Fruit fly (Drosophila melanogaster): ENCODE data around the gene Ir75a.
A peak's percentile ranks its signal among the peaks of the same experiment; 100 is the strongest.

Ir75a gene

dm6 chr3L:17841085-17841606, 23.4 kb upstream of the Ir75a start, which contains the start of gene CG5577 (continued):
- TF ChIP-seq zfh2 (GFP tag; optimal IDR thresholded peaks at IDR 0.05) (peak; percentile 9), CG34376 (GFP tag; optimal IDR thresholded peaks at IDR 0.05) (peak; percentile 91), croc (GFP tag; conservative IDR thresholded peaks at IDR 0.05) (no peak), CG13894 (tag; optimal IDR thresholded peaks at IDR 0.05) (peak; percentile 53), CG1603 (tag; optimal IDR thresholded peaks at IDR 0.05) (peak; percentile 9), pros (GFP tag; optimal IDR thresholded peaks at IDR 0.05) (peak; percentile 38), D19A (tag; optimal IDR thresholded peaks at IDR 0.05) (peak; percentile 69), CG8924 (tag; optimal IDR thresholded peaks at IDR 0.05) (no peak), BtbVII (GFP tag; optimal IDR thresholded peaks at IDR 0.05) (peak; percentile 7), CG10543 (GFP tag; optimal IDR thresholded peaks at IDR 0.05) (peak; percentile 79), CG17361 (GFP tag; IDR thresholded peaks at IDR 0.05) (no peak), sna (GFP tag; IDR thresholded peaks at IDR 0.05; ENCODE audit: partially characterized antibody) (peak; percentile 78), Nf-YC (tag; optimal IDR thresholded peaks at IDR 0.05) (peak; percentile 90), Hr78 (GFP tag; optimal IDR thresholded peaks at IDR 0.05) (peak in 1 of 2 experiments; percentile 13), Hsf (GFP tag; optimal IDR thresholded peaks at IDR 0.05) (peak; percentile 7), CG17328 (GFP tag; IDR thresholded peaks at IDR 0.05) (no peak), CG17359 (tag; optimal IDR thresholded peaks at IDR 0.05) (no peak), inv (GFP tag; IDR thresholded peaks at IDR 0.05; ENCODE audit: partially characterized antibody) (peak; percentile 45; the same call in 1 of the 2 replicates), hbn (GFP tag; IDR thresholded peaks at IDR 0.05; ENCODE audit: partially characterized antibody) (peak; percentile 40; the same call in 1 of the 2 replicates), rib (GFP tag; IDR thresholded peaks at IDR 0.05) (peak; percentile 59; the same call in 1 of the 2 replicates), CG6854 (GFP tag; optimal IDR thresholded peaks at IDR 0.05) (no peak), CkIIα-i1 (GFP tag; IDR thresholded peaks at IDR 0.05) (no peak), MTF-1 (GFP tag; optimal IDR thresholded peaks at IDR 0.05; ENCODE audit: borderline replicate concordance) (no peak), Atf6 (GFP tag; IDR thresholded peaks at IDR 0.05) (peak; percentile 20; the same call in 1 of the 2 replicates), Rfx (GFP tag; IDR thresholded peaks at IDR 0.05) (peak; percentile 63), Scr (GFP tag; IDR thresholded peaks at IDR 0.05; ENCODE audit: partially characterized antibody) (peak; percentile 68), CG12391 (tag; optimal IDR thresholded peaks at IDR 0.05) (no peak), CG14014 (GFP tag; IDR thresholded peaks at IDR 0.05) (peak; percentile 32; the same call in 1 of the 2 replicates), CG18476 (GFP tag; optimal IDR thresholded peaks at IDR 0.05) (no peak), stwl (tag; optimal IDR thresholded peaks at IDR 0.05) (peak; percentile 8), Nf-YB (GFP tag; optimal IDR thresholded peaks at IDR 0.05) (peak; percentile 87), ac (GFP tag; optimal IDR thresholded peaks at IDR 0.05) (no peak), caup (GFP tag; optimal IDR thresholded peaks at IDR 0.05; ENCODE audit: severe bottlenecking) (peak; percentile 50), pho (GFP tag; optimal IDR thresholded peaks at IDR 0.05) (peak; percentile 11), lov (optimal IDR thresholded peaks at IDR 0.05) (no peak), lov (GFP tag; IDR thresholded peaks at IDR 0.05) (0 out of 3 replicates have a peak, but pooled peaks have one; percentile 9), HLH4C (GFP tag; IDR thresholded peaks at IDR 0.05; ENCODE audit: partially characterized antibody) (peak; percentile 48; the same call in 1 of the 3 replicates), CG2120 (GFP tag; optimal IDR thresholded peaks at IDR 0.05) (peak; percentile 56), CG15696 (tag; optimal IDR thresholded peaks at IDR 0.05) (no peak), CG12299 (tag; optimal IDR thresholded peaks at IDR 0.05) (no peak), CG2712 (tag; optimal IDR thresholded peaks at IDR 0.05) (no peak), CG11456 (GFP tag; IDR thresholded peaks at IDR 0.05) (0 out of 3 replicates have a peak, but pooled peaks have one; percentile 21), ewg (GFP tag; optimal IDR thresholded peaks at IDR 0.05) (no peak), NfI (GFP tag; optimal IDR thresholded peaks at IDR 0.05) (peak; percentile 21), CG3281 (GFP tag; optimal IDR thresholded peaks at IDR 0.05) (peak; percentile 12), stc (GFP tag; IDR thresholded peaks at IDR 0.05) (peak; percentile 42; the same call in 1 of the 2 replicates), tna (GFP tag; IDR thresholded peaks at IDR 0.05; ENCODE audit: partially characterized antibody) (peak; percentile 42; the same call in 1 of the 2 replicates), gcm2 (GFP tag; optimal IDR thresholded peaks at IDR 0.05) (no peak)

Measured in whole organism, embryonic.